Worm (Caenorhabditis elegans): Measurements from ENCODE around the gene flp-25.

- TF ChIP-seq ceh-83 (GFP tag; optimal IDR thresholded peaks at IDR 0.05), result no peak
- TF ChIP-seq ces-1 (GFP tag; optimal IDR thresholded peaks at IDR 0.05), result no peak
- no peak for TF ChIP-seq ztf-11 (tag; optimal IDR thresholded peaks at IDR 0.05)
- no peak for TF ChIP-seq nhr-28 (tag; optimal IDR thresholded peaks at IDR 0.05)
- no peak for TF ChIP-seq snpc-4 (tag; optimal IDR thresholded peaks at IDR 0.05)
These were observed 17.0 kb upstream of the flp-25 start, which contains the start of gene emb-9 for ce11 chrIII:9344347-9344746.
